Fruit fly (Drosophila melanogaster): ENCODE results near the gene CG33673.

DNA sequence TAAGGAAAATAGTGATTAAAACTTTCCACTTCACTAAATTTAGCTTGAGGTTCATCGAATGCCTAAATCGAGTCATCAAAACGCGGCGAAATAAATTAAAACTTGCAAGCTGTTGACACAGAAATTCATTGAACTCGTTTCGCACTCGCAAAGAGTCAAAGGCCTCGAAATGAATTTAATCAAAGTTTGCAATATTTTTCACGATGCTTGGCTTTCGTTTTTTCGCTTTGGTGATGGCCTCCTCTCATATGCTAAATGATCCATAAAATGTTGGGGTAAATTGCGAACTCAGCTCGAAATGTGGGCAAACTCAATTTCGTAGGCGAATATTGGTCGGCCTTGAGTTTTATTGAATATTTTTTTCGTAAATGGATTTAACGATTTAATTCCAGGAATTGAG lies 40.2 kb downstream of the CG33673 start:
- TF ChIP-seq h (optimal IDR thresholded peaks at IDR 0.05) (no peak), insv (optimal IDR thresholded peaks at IDR 0.05) (no peak), ttk (optimal IDR thresholded peaks at IDR 0.05) (no peak), psq (optimal IDR thresholded peaks at IDR 0.05) (no peak), Myc (optimal IDR thresholded peaks at IDR 0.05) (no peak), Sin3A (optimal IDR thresholded peaks at IDR 0.05) (no peak)
